Fruit fly (Drosophila melanogaster) whole organism, embryonic: ENCODE data around the gene MstProx.

Experiments used
- Atf6 ChIP-seq: fragments of 200-800 bp; sonication (Bioruptor generic); IDR thresholded peaks from 2 replicates; pipeline ENCODE4 v1.3.6; 2022; ENCODE audit warnings: missing biosample characterization, missing genetic modification characterization
- Bgb ChIP-seq: fragments of 200-800 bp; sonication (Bioruptor generic); IDR thresholded peaks from 2 replicates; pipeline ENCODE4 v1.3.6; 2022; ENCODE audit warnings: missing biosample characterization, missing genetic modification characterization; ENCODE audit not compliant: partially characterized antibody
- CG10565 ChIP-seq: fragments of 200-800 bp; sonication (Bioruptor generic); optimal IDR thresholded peaks from 3 replicates; lab custom pipeline; 2016; ENCODE audit warnings: missing biosample characterization, mild to moderate bottlenecking, missing genetic modification characterization
- CG11695 ChIP-seq: fragments of 200-800 bp; sonication (Bioruptor generic); IDR thresholded peaks from 3 replicates; pipeline ENCODE4 v1.3.6; 2022; ENCODE audit warnings: missing biosample characterization, missing genetic modification characterization
- CG12155 ChIP-seq: fragments of 200-800 bp; sonication (Bioruptor generic); optimal IDR thresholded peaks from 3 replicates; lab custom pipeline; 2016; ENCODE audit warnings: missing biosample characterization, missing genetic modification characterization
- CG13894 ChIP-seq: fragments of 200-800 bp; sonication (Bioruptor generic); optimal IDR thresholded peaks from 3 replicates; lab custom pipeline; 2018; ENCODE audit warnings: missing biosample characterization, mild to moderate bottlenecking, missing genetic modification characterization, moderate library complexity
- CG14014 ChIP-seq: fragments of 200-800 bp; sonication (Bioruptor generic); IDR thresholded peaks from 2 replicates; pipeline ENCODE4 v1.3.6; 2022; ENCODE audit warnings: missing biosample characterization, missing genetic modification characterization
- CG15073 ChIP-seq: fragments of 200-800 bp; sonication (Bioruptor generic); optimal IDR thresholded peaks from 2 replicates; lab custom pipeline; 2016; ENCODE audit warnings: missing biosample characterization, missing genetic modification characterization
- CG1603 ChIP-seq: fragments of 200-800 bp; sonication (Bioruptor generic); optimal IDR thresholded peaks from 2 replicates; lab custom pipeline; 2019; ENCODE audit warnings: missing biosample characterization, mild to moderate bottlenecking, missing genetic modification characterization, moderate library complexity
- CG17186 ChIP-seq: fragments of 200-800 bp; sonication (Bioruptor generic); optimal IDR thresholded peaks from 3 replicates; lab custom pipeline; 2017; ENCODE audit warnings: missing biosample characterization, missing genetic modification reagents, missing genetic modification characterization
- CG17802 ChIP-seq: fragments of 200-800 bp; sonication (Bioruptor generic); optimal IDR thresholded peaks from 2 replicates; lab custom pipeline; 2018; ENCODE audit warnings: missing biosample characterization, mild to moderate bottlenecking, missing genetic modification characterization, moderate library complexity
- CG18619 ChIP-seq: fragments of 200-800 bp; sonication (Bioruptor generic); optimal IDR thresholded peaks from 3 replicates; lab custom pipeline; 2017; ENCODE audit warnings: missing biosample characterization, mild to moderate bottlenecking, missing genetic modification characterization
- CG31388 ChIP-seq: fragments of 200-800 bp; sonication (Bioruptor generic); optimal IDR thresholded peaks from 2 replicates; lab custom pipeline; 2016; ENCODE audit warnings: missing biosample characterization, missing genetic modification characterization
- CG32772 ChIP-seq: fragments of 200-800 bp; sonication (Bioruptor generic); IDR thresholded peaks from 2 replicates; pipeline ENCODE4 v1.3.6; 2022; ENCODE audit warnings: missing biosample characterization, missing genetic modification characterization
- CG3407 ChIP-seq: fragments of 200-800 bp; sonication (Bioruptor generic); optimal IDR thresholded peaks from 2 replicates; lab custom pipeline; 2018; ENCODE audit warnings: missing biosample characterization, mild to moderate bottlenecking, missing genetic modification characterization
- CG4282 ChIP-seq: fragments of 200-800 bp; sonication (Bioruptor generic); optimal IDR thresholded peaks from 2 replicates; lab custom pipeline; 2016; ENCODE audit warnings: missing biosample characterization, missing genetic modification characterization
- CG4360 ChIP-seq: fragments of 200-800 bp; sonication (Bioruptor generic); IDR thresholded peaks from 2 replicates; pipeline ENCODE4 v1.3.6; 2022; ENCODE audit warnings: missing biosample characterization, missing genetic modification characterization
- CG43689 ChIP-seq: fragments of 200-800 bp; sonication (Bioruptor generic); IDR thresholded peaks from 2 replicates; pipeline ENCODE4 v1.3.6; 2022; ENCODE audit warnings: missing biosample characterization, missing genetic modification characterization
- CG4424 ChIP-seq: fragments of 200-800 bp; sonication (Bioruptor generic); optimal IDR thresholded peaks from 3 replicates; lab custom pipeline; 2016; ENCODE audit warnings: missing biosample characterization, missing genetic modification characterization
- CG5180 ChIP-seq: fragments of 200-800 bp; sonication (Bioruptor generic); optimal IDR thresholded peaks from 3 replicates; lab custom pipeline; 2017; ENCODE audit warnings: missing biosample characterization, missing genetic modification characterization, mild to moderate bottlenecking, moderate library complexity, missing genetic modification reagents
- CG6683 ChIP-seq: fragments of 200-800 bp; sonication (Bioruptor generic); optimal IDR thresholded peaks from 2 replicates; lab custom pipeline; 2017; ENCODE audit warnings: missing biosample characterization, mild to moderate bottlenecking, missing genetic modification characterization, missing genetic modification reagents
- CG6689 ChIP-seq: fragments of 200-800 bp; sonication (Bioruptor generic); IDR thresholded peaks from 2 replicates; pipeline ENCODE4 v1.3.6; 2022; ENCODE audit warnings: missing biosample characterization, missing genetic modification characterization
- CG7987 ChIP-seq: fragments of 200-800 bp; sonication (Bioruptor generic); optimal IDR thresholded peaks from 2 replicates; lab custom pipeline; 2018; ENCODE audit warnings: missing biosample characterization, mild to moderate bottlenecking, missing genetic modification characterization, moderate library complexity
- CG8290 ChIP-seq, 3 experiments: fragments of 200-800 bp; sonication (Bioruptor generic); optimal IDR thresholded peaks; 2 replicates each; lab custom pipeline; 2016 to 2019; ENCODE audit warnings: missing biosample characterization in 3 of 3, missing genetic modification characterization in 3 of 3, mild to moderate bottlenecking in 2 of 3, moderate library complexity in 1 of 3
- CG8359 ChIP-seq: fragments of 200-800 bp; sonication (Bioruptor generic); optimal IDR thresholded peaks from 2 replicates; lab custom pipeline; 2017; ENCODE audit warnings: missing biosample characterization, mild to moderate bottlenecking, missing genetic modification characterization, borderline replicate concordance
- CG9609 ChIP-seq: fragments of 200-800 bp; sonication (Bioruptor generic); optimal IDR thresholded peaks from 3 replicates; lab custom pipeline; 2016; ENCODE audit warnings: missing biosample characterization, missing genetic modification characterization
- CG9797 ChIP-seq: fragments of 200-800 bp; sonication (Bioruptor generic); optimal IDR thresholded peaks from 3 replicates; lab custom pipeline; 2018; ENCODE audit warnings: missing biosample characterization, mild to moderate bottlenecking, missing genetic modification characterization
- ERR ChIP-seq: fragments of 200-800 bp; sonication (Bioruptor generic); optimal IDR thresholded peaks from 2 replicates; lab custom pipeline; 2016; ENCODE audit warnings: missing biosample characterization, missing genetic modification characterization
- Hr3 ChIP-seq: fragments of 200-800 bp; sonication (Bioruptor generic); optimal IDR thresholded peaks from 3 replicates; lab custom pipeline; 2016; ENCODE audit warnings: missing biosample characterization, missing genetic modification characterization
- Myb ChIP-seq: fragments of 200-800 bp; sonication (Bioruptor generic); optimal IDR thresholded peaks from 2 replicates; lab custom pipeline; 2016; ENCODE audit warnings: missing biosample characterization, missing genetic modification characterization
- Ptx1 ChIP-seq: fragments of 200-800 bp; sonication (Bioruptor generic); IDR thresholded peaks from 2 replicates; pipeline ENCODE4 v1.3.6; 2022; ENCODE audit warnings: missing biosample characterization, missing genetic modification characterization
- Ravus ChIP-seq: fragments of 200-800 bp; sonication (Bioruptor generic); IDR thresholded peaks from 2 replicates; pipeline ENCODE4 v1.3.6; 2022; ENCODE audit warnings: missing biosample characterization, missing genetic modification characterization
- Scr ChIP-seq: fragments of 200-800 bp; sonication (Bioruptor generic); IDR thresholded peaks from 2 replicates; pipeline ENCODE4 v1.3.6; 2022; ENCODE audit warnings: missing biosample characterization, missing genetic modification characterization; ENCODE audit not compliant: partially characterized antibody
- ara ChIP-seq: fragments of 200-800 bp; sonication (Bioruptor generic); IDR thresholded peaks from 2 replicates; pipeline ENCODE4 v1.3.6; 2022; ENCODE audit warnings: missing biosample characterization, missing genetic modification characterization
- bbx ChIP-seq: fragments of 200-800 bp; sonication (Bioruptor generic); IDR thresholded peaks from 2 replicates; pipeline ENCODE4 v1.3.6; 2022; ENCODE audit warnings: missing biosample characterization, missing genetic modification characterization; ENCODE audit not compliant: partially characterized antibody
- chinmo ChIP-seq: fragments of 200-800 bp; sonication (Bioruptor generic); IDR thresholded peaks from 4 replicates; pipeline ENCODE4 v1.3.6; 2022; ENCODE audit warnings: missing biosample characterization, missing genetic modification characterization; ENCODE audit not compliant: partially characterized antibody
- crol ChIP-seq: fragments of 200-800 bp; sonication (Bioruptor generic); IDR thresholded peaks from 2 replicates; pipeline ENCODE4 v1.3.6; 2022; ENCODE audit warnings: missing biosample characterization, missing genetic modification characterization
- dmrt11E ChIP-seq: fragments of 200-800 bp; sonication (Bioruptor generic); optimal IDR thresholded peaks from 3 replicates; lab custom pipeline; 2018; ENCODE audit warnings: missing biosample characterization, mild to moderate bottlenecking, missing genetic modification characterization, moderate library complexity
- dmrt99B ChIP-seq: fragments of 200-800 bp; sonication (Bioruptor generic); optimal IDR thresholded peaks from 2 replicates; lab custom pipeline; 2018; ENCODE audit warnings: missing biosample characterization, mild to moderate bottlenecking, missing genetic modification characterization, moderate library complexity
- fd3F ChIP-seq: fragments of 200-800 bp; sonication (Bioruptor generic); optimal IDR thresholded peaks from 2 replicates; lab custom pipeline; 2018; ENCODE audit warnings: missing biosample characterization, mild to moderate bottlenecking, missing genetic modification characterization, moderate library complexity
- kni ChIP-seq: fragments of 200-800 bp; sonication (Bioruptor generic); optimal IDR thresholded peaks from 3 replicates; lab custom pipeline; 2017; ENCODE audit warnings: mild to moderate bottlenecking, missing biosample characterization, missing genetic modification reagents, missing genetic modification characterization
- lov ChIP-seq, 2 experiments: fragments of 200-800 bp in 1 of 2; fragments of >200 bp in 1 of 2; sonication (Bioruptor generic) in 1 of 2; IDR thresholded peaks in 1 of 2; optimal IDR thresholded peaks in 1 of 2; 2 replicates in 1 of 2; 3 replicates in 1 of 2; pipeline versions ENCODE4 v1.3.6 to Lab custom; 2017 to 2022; ENCODE audit warnings: missing biosample characterization in 1 of 2, missing genetic modification characterization in 1 of 2
- repo ChIP-seq: fragments of 200-800 bp; sonication (Bioruptor generic); optimal IDR thresholded peaks from 2 replicates; lab custom pipeline; 2016; ENCODE audit warnings: missing biosample characterization, missing genetic modification characterization
- ro ChIP-seq: fragments of 200-800 bp; sonication (Bioruptor generic); IDR thresholded peaks from 2 replicates; pipeline ENCODE4 v1.3.6; 2022; ENCODE audit warnings: missing biosample characterization, missing genetic modification characterization
- sqz ChIP-seq: fragments of 200-800 bp; sonication (Bioruptor generic); optimal IDR thresholded peaks from 3 replicates; lab custom pipeline; 2018; ENCODE audit warnings: missing biosample characterization, mild to moderate bottlenecking, missing genetic modification characterization
- trh ChIP-seq: fragments of 200-800 bp; sonication (Bioruptor generic); optimal IDR thresholded peaks from 2 replicates; lab custom pipeline; 2016; ENCODE audit warnings: missing biosample characterization, missing genetic modification characterization
- twi ChIP-seq: fragments of 200-800 bp; optimal IDR thresholded peaks from 2 replicates; lab custom pipeline; 2019; ENCODE audit warnings: missing biosample characterization, mild to moderate bottlenecking, missing genetic modification characterization, moderate library complexity
- usp ChIP-seq: fragments of >200 bp; optimal IDR thresholded peaks from 2 replicates; lab custom pipeline; 2017; ENCODE audit warnings: missing biosample characterization, missing genetic modification characterization
- wor ChIP-seq: fragments of 200-800 bp; sonication (Bioruptor generic); IDR thresholded peaks from 2 replicates; pipeline ENCODE4 v1.3.6; 2022; ENCODE audit warnings: missing biosample characterization, missing genetic modification characterization

Gene MstProx

DNA sequence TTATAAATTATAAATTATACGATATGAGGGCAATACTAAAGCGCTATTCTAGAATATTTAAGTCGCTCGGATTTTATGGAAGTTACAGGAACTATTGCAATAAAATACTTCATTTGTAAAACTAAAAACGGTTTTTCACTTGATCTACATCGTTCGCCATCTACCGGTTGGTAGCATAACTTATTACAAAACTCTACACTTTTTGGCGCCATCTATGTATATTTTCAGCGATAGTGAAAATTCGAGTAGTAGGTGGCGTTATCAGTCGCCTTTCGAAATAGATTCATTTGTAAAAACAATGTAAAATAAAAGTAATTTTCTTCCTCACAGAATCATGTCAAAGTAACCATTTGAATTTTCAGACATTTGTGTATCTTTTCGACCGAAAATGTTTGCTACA, 22.7 kb downstream of the MstProx start, which contains the start of gene nxf4 (continued):
- TF ChIP-seq trh (peak; percentile 68), lov (optimal IDR thresholded peaks at IDR 0.05; lab: Kevin White, UChicago) (no peak), lov (GFP tag; IDR thresholded peaks at IDR 0.05; lab: Robert Waterston, UW) (peak; percentile 73; the same call in 2 of the 3 replicates), ro (GFP tag; lab: Robert Waterston, UW) (no peak), CG15073 (GFP tag; lab: Kevin White, UChicago) (no peak), wor (GFP tag; lab: Robert Waterston, UW) (no peak; the same call in 1 of the 2 replicates), Hr3 (GFP tag; lab: Kevin White, UChicago) (peak; percentile 81), CG4282 (GFP tag; lab: Kevin White, UChicago) (peak; percentile 32), CG8359 (GFP tag; lab: Kevin White, UChicago) (peak; percentile 34), CG8290 (GFP tag; optimal IDR thresholded peaks at IDR 0.05; lab: Kevin White, UChicago) (peak; percentile 81), CG8290 (tag; optimal IDR thresholded peaks at IDR 0.05; lab: Kevin White, UChicago) (peak in 1 of 2 experiments; percentile 72), CG6683 (no peak), ERR (GFP tag; lab: Kevin White, UChicago) (peak; percentile 37), bbx (GFP tag; lab: Robert Waterston, UW) (no peak), CG14014 (peak; percentile 62; the same call in 1 of the 2 replicates), repo (GFP tag; lab: Kevin White, UChicago) (peak; percentile 65), CG3407 (GFP tag; lab: Kevin White, UChicago) (peak; percentile 46), kni (GFP tag; lab: Kevin White, UChicago) (no peak), CG12155 (peak; percentile 68), CG4424 (GFP tag; lab: Kevin White, UChicago) (peak; percentile 83), chinmo (GFP tag; lab: Robert Waterston, UW) (no peak), CG9797 (GFP tag; lab: Kevin White, UChicago) (no peak), Scr (no peak), dmrt99B (tag; lab: Kevin White, UChicago) (peak; percentile 32), CG7987 (GFP tag; lab: Kevin White, UChicago) (no peak), CG4360 (GFP tag; lab: Robert Waterston, UW) (no peak), twi (tag; lab: Kevin White, UChicago) (no peak), CG9609 (GFP tag; lab: Kevin White, UChicago) (peak; percentile 82), Atf6 (GFP tag; lab: Robert Waterston, UW) (0 out of 2 replicates have a peak, but pooled peaks have one; percentile 17), ara (GFP tag; lab: Robert Waterston, UW) (peak; percentile 53; the same call in 1 of the 2 replicates), CG43689 (GFP tag; lab: Robert Waterston, UW) (peak; percentile 31; the same call in 1 of the 2 replicates), Bgb (GFP tag; lab: Robert Waterston, UW) (peak; percentile 75), CG18619 (GFP tag; lab: Kevin White, UChicago) (peak; percentile 56), CG11695 (GFP tag; lab: Robert Waterston, UW) (no peak), CG31388 (peak; percentile 44), CG13894 (tag; lab: Kevin White, UChicago) (peak; percentile 34), crol (GFP tag; lab: Robert Waterston, UW) (no peak), dmrt11E (peak; percentile 75), CG1603 (tag; lab: Kevin White, UChicago) (peak; percentile 80), fd3F (GFP tag; lab: Kevin White, UChicago) (peak; percentile 44), CG32772 (GFP tag; lab: Robert Waterston, UW) (peak; percentile 62), usp (no peak), CG17186 (GFP tag; lab: Kevin White, UChicago) (peak; percentile 8), Ravus (GFP tag; lab: Robert Waterston, UW) (no peak), Ptx1 (peak; percentile 76), CG5180 (no peak), sqz (GFP tag; lab: Kevin White, UChicago) (no peak), CG17802 (peak; percentile 73), CG6689 (peak; percentile 66; the same call in 1 of the 2 replicates), CG10565 (GFP tag; lab: Kevin White, UChicago) (no peak), Myb (GFP tag; lab: Kevin White, UChicago) (peak; percentile 78)
